Fruit fly (Drosophila melanogaster) whole organism, embryonic: ENCODE measurements around the gene CG43800.

Experiments
- corto ChIP-seq: fragments of 200-800 bp; sonication (Bioruptor generic); optimal IDR thresholded peaks from 2 replicates; lab custom pipeline; 2016; ENCODE audit warnings: missing biosample characterization, mild to moderate bottlenecking, missing genetic modification characterization, moderate library complexity
- dan ChIP-seq: fragments of 200-800 bp; sonication (Bioruptor generic); IDR thresholded peaks from 2 replicates; pipeline ENCODE4 v1.3.6; 2022; ENCODE audit warnings: missing biosample characterization, missing genetic modification characterization
- dimm ChIP-seq: fragments of 200-800 bp; sonication (Bioruptor generic); IDR thresholded peaks from 2 replicates; pipeline ENCODE4 v1.3.6; 2022; ENCODE audit warnings: missing biosample characterization, missing genetic modification characterization
- dmrt99B ChIP-seq: fragments of 200-800 bp; sonication (Bioruptor generic); optimal IDR thresholded peaks from 2 replicates; lab custom pipeline; 2018; ENCODE audit warnings: missing biosample characterization, mild to moderate bottlenecking, missing genetic modification characterization, moderate library complexity
- her ChIP-seq: fragments of 200-800 bp; sonication (Bioruptor generic); optimal IDR thresholded peaks from 2 replicates; lab custom pipeline; 2016; ENCODE audit warnings: missing biosample characterization, missing genetic modification characterization

DNA sequence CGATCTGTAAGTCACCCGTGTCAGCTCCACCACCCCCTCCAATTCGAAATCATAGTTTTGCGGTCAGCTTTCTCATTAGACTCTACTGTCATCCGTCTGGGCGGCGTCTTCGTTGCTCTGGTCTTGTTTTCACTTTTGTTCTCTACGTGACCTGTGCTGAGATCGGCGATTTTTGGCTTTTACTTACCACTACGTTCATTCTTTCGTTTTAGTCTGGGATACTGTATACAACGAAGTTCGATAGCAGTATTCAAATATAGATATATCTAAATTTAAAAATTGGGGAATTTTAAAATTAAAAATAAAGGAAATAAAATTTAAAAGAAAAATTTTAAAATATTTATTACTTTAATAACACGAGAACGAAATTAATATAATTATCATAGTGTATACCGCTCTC, 20.3 kb upstream of the CG43800 start, which contains the start of gene CG13786:
- TF ChIP-seq corto (no peak), dan (GFP tag; lab: Robert Waterston, UW) (no peak), dmrt99B (tag; lab: Kevin White, UChicago) (no peak), her (no peak), dimm (GFP tag; lab: Robert Waterston, UW) (no peak)
